Worm (Caenorhabditis elegans) whole organism, L4 larva: ENCODE data around the gene rpl-2.

Experiments used
- R02D3.7 ChIP-seq: fragments of 150-350 bp; sonication (generic microtip); optimal IDR thresholded peaks from 3 replicates; lab custom pipeline; 2014; ENCODE audit warnings: missing biosample characterization, missing genetic modification characterization
- ama-1 ChIP-seq: fragments of 150-350 bp; optimal IDR thresholded peaks from 2 replicates; lab custom pipeline; 2014; ENCODE audit warnings: inconsistent platforms, mixed read lengths
- fkh-10 ChIP-seq: fragments of 150-350 bp; optimal IDR thresholded peaks from 2 replicates; lab custom pipeline; 2014; ENCODE audit warnings: missing biosample characterization, missing genetic modification reagents, missing genetic modification characterization
- snpc-4 ChIP-seq: fragments of 150-350 bp; optimal IDR thresholded peaks from 2 replicates; lab custom pipeline; 2014; ENCODE audit warnings: missing biosample characterization, missing genetic modification characterization

DNA sequence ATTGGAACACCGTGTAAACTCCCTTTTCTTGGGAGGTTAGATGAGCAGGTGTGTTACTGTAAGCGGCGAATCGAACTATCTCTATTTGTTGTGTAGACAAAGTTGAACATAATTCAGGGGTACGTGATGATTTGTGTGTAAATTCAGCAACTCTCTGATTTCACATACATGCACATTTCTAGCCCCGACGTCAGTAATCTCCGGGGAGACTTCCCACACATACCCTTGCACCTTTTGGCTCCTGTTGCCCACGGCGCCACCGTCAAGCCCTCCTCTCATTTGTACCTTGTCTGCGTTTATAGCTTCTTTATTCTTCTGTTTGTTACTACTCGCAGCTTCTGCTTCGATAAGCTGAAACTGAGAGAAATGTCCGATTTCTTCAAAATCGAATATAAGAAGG is 39.4 kb downstream of the rpl-2 start, which contains the start of gene Y38H6C.25:
- TF ChIP-seq snpc-4 (tag; lab: Kevin White, UChicago) (no peak), fkh-10 (GFP tag; lab: Kevin White, UChicago) (no peak), R02D3.7 (tag; lab: Kevin White, UChicago) (no peak), ama-1 (lab: Kevin White, UChicago) (no peak)
